Fruit fly (Drosophila melanogaster) whole organism, prepupa: ENCODE data around the gene Naa20B.

Experiments
- Blimp-1 ChIP-seq: fragments of 200-800 bp; sonication (Bioruptor generic); optimal IDR thresholded peaks from 3 replicates; lab custom pipeline; 2017; ENCODE audit warnings: missing biosample characterization, missing genetic modification characterization, mild to moderate bottlenecking, moderate library complexity, missing genetic modification reagents
- CG10631 ChIP-seq: fragments of 200-800 bp; sonication (Bioruptor generic); optimal IDR thresholded peaks from 2 replicates; lab custom pipeline; 2016; ENCODE audit warnings: missing biosample characterization, missing genetic modification characterization
- CG11294 ChIP-seq: fragments of 200-800 bp; sonication (Bioruptor generic); IDR thresholded peaks from 2 replicates; pipeline ENCODE4 v1.3.6; 2022; ENCODE audit warnings: missing biosample characterization, missing genetic modification characterization
- CG11902 ChIP-seq: fragments of 200-800 bp; sonication (Bioruptor generic); optimal IDR thresholded peaks from 3 replicates; lab custom pipeline; 2016; ENCODE audit warnings: missing biosample characterization, missing genetic modification characterization
- CG15336 ChIP-seq: fragments of 200-800 bp; sonication (Bioruptor generic); IDR thresholded peaks from 2 replicates; pipeline ENCODE4 v1.3.6; 2022; ENCODE audit warnings: missing biosample characterization, missing genetic modification characterization
- CG1621 ChIP-seq: fragments of 200-800 bp; sonication (Bioruptor generic); optimal IDR thresholded peaks from 3 replicates; lab custom pipeline; 2018; ENCODE audit warnings: missing biosample characterization, mild to moderate bottlenecking, missing genetic modification characterization
- CG3032 ChIP-seq: fragments of 200-800 bp; optimal IDR thresholded peaks from 2 replicates; lab custom pipeline; 2019; ENCODE audit warnings: missing biosample characterization, mild to moderate bottlenecking, missing genetic modification characterization, moderate library complexity
- CG31627 ChIP-seq: fragments of 200-800 bp; sonication (Bioruptor generic); optimal IDR thresholded peaks from 3 replicates; lab custom pipeline; 2016; ENCODE audit warnings: missing biosample characterization, missing genetic modification characterization
- CG32006 ChIP-seq: fragments of 200-800 bp; sonication (Bioruptor generic); optimal IDR thresholded peaks from 3 replicates; lab custom pipeline; 2017; ENCODE audit warnings: missing biosample characterization, mild to moderate bottlenecking, missing genetic modification characterization
- CG34406 ChIP-seq: fragments of 200-800 bp; sonication (Bioruptor generic); optimal IDR thresholded peaks from 3 replicates; lab custom pipeline; 2016; ENCODE audit warnings: missing biosample characterization, missing genetic modification characterization
- CG3919 ChIP-seq: fragments of 200-800 bp; sonication (Bioruptor generic); optimal IDR thresholded peaks from 3 replicates; lab custom pipeline; 2016; ENCODE audit warnings: missing biosample characterization, missing genetic modification characterization
- CG4318 ChIP-seq: fragments of 200-800 bp; sonication (Bioruptor generic); optimal IDR thresholded peaks from 3 replicates; lab custom pipeline; 2017; ENCODE audit warnings: missing biosample characterization, mild to moderate bottlenecking, missing genetic modification characterization
- CG6163 ChIP-seq: fragments of 200-800 bp; sonication (Bioruptor generic); IDR thresholded peaks from 3 replicates; pipeline ENCODE4 v1.3.6; 2022; ENCODE audit warnings: missing biosample characterization, missing genetic modification characterization
- CG6276 ChIP-seq: fragments of 200-800 bp; sonication (Bioruptor generic); optimal IDR thresholded peaks from 2 replicates; lab custom pipeline; 2017; ENCODE audit warnings: missing biosample characterization, mild to moderate bottlenecking, missing genetic modification characterization
- CG6792 ChIP-seq: fragments of 200-800 bp; sonication (Bioruptor generic); optimal IDR thresholded peaks from 3 replicates; lab custom pipeline; 2016; ENCODE audit warnings: missing biosample characterization, missing genetic modification characterization
- CG6854 ChIP-seq: fragments of 200-800 bp; sonication (Bioruptor generic); optimal IDR thresholded peaks from 2 replicates; lab custom pipeline; 2017; ENCODE audit warnings: missing biosample characterization, mild to moderate bottlenecking, missing genetic modification characterization
- CG7368 ChIP-seq: fragments of 200-800 bp; sonication (Bioruptor generic); optimal IDR thresholded peaks from 3 replicates; lab custom pipeline; 2016; ENCODE audit warnings: missing biosample characterization, missing genetic modification characterization
- CG8119 ChIP-seq: fragments of 200-800 bp; sonication (Bioruptor generic); IDR thresholded peaks from 3 replicates; pipeline ENCODE4 v1.3.6; 2022; ENCODE audit warnings: missing biosample characterization, missing genetic modification characterization
- CG8319 ChIP-seq: fragments of 200-800 bp; sonication (Bioruptor generic); optimal IDR thresholded peaks from 3 replicates; lab custom pipeline; 2016; ENCODE audit warnings: missing biosample characterization, missing genetic modification characterization
- CG8632 ChIP-seq: fragments of 200-800 bp; sonication (Bioruptor generic); optimal IDR thresholded peaks from 3 replicates; lab custom pipeline; 2016; ENCODE audit warnings: missing biosample characterization, missing genetic modification characterization
- CG9139 ChIP-seq: fragments of 200-800 bp; sonication (Bioruptor generic); optimal IDR thresholded peaks from 3 replicates; lab custom pipeline; 2017; ENCODE audit warnings: missing biosample characterization, mild to moderate bottlenecking, missing genetic modification characterization
- Eip75B ChIP-seq: fragments of 200-800 bp; sonication (Bioruptor generic); optimal IDR thresholded peaks from 3 replicates; lab custom pipeline; 2016; ENCODE audit warnings: missing biosample characterization, missing genetic modification characterization
- Eip78C ChIP-seq: fragments of 200-800 bp; sonication (Bioruptor generic); peaks from one replicate; lab custom pipeline; 2016; ENCODE audit warnings: missing biosample characterization, missing genetic modification characterization
- Eip93F ChIP-seq: fragments of 200-800 bp; sonication (Bioruptor generic); optimal IDR thresholded peaks from 2 replicates; lab custom pipeline; 2016; ENCODE audit warnings: missing biosample characterization, mild to moderate bottlenecking, missing genetic modification characterization
- Ets21C ChIP-seq: fragments of 200-800 bp; sonication (Bioruptor generic); optimal IDR thresholded peaks from 3 replicates; lab custom pipeline; 2016; ENCODE audit warnings: missing biosample characterization, missing genetic modification characterization
- Ets96B ChIP-seq: fragments of 200-800 bp; optimal IDR thresholded peaks from 2 replicates; lab custom pipeline; 2019; ENCODE audit warnings: missing biosample characterization, mild to moderate bottlenecking, missing genetic modification characterization, moderate library complexity
- Gug ChIP-seq: fragments of 200-800 bp; sonication (Bioruptor generic); IDR thresholded peaks from 2 replicates; pipeline ENCODE4 v1.3.6; 2022; ENCODE audit warnings: missing biosample characterization, missing genetic modification characterization
- Hr4 ChIP-seq: fragments of 200-800 bp; sonication (Bioruptor generic); optimal IDR thresholded peaks from 3 replicates; lab custom pipeline; 2016; ENCODE audit warnings: missing biosample characterization, missing genetic modification characterization
- Met ChIP-seq: fragments of 200-800 bp; sonication (Bioruptor generic); optimal IDR thresholded peaks from 3 replicates; lab custom pipeline; 2016; ENCODE audit warnings: missing biosample characterization, missing genetic modification characterization
- OdsH ChIP-seq: fragments of 200-800 bp; sonication (Bioruptor generic); optimal IDR thresholded peaks from 3 replicates; lab custom pipeline; 2016; ENCODE audit warnings: missing biosample characterization, missing genetic modification characterization
- Smox ChIP-seq: fragments of 200-800 bp; sonication (Bioruptor generic); optimal IDR thresholded peaks from 3 replicates; lab custom pipeline; 2016; ENCODE audit warnings: missing biosample characterization, missing genetic modification characterization
- Sox102F ChIP-seq: fragments of 200-800 bp; sonication (Bioruptor generic); optimal IDR thresholded peaks from 2 replicates; lab custom pipeline; 2016; ENCODE audit warnings: missing biosample characterization, mild to moderate bottlenecking, missing genetic modification characterization
- Sox14 ChIP-seq: fragments of 200-800 bp; sonication (Bioruptor generic); optimal IDR thresholded peaks from 3 replicates; lab custom pipeline; 2016; ENCODE audit warnings: missing biosample characterization, missing genetic modification characterization
- acj6 ChIP-seq: fragments of 200-800 bp; sonication (Bioruptor generic); optimal IDR thresholded peaks from 3 replicates; lab custom pipeline; 2016; ENCODE audit warnings: missing biosample characterization, missing genetic modification characterization
- cyc ChIP-seq: fragments of 200-800 bp; sonication (Bioruptor generic); optimal IDR thresholded peaks from 3 replicates; lab custom pipeline; 2016; ENCODE audit warnings: missing biosample characterization, missing genetic modification characterization
- dac ChIP-seq: fragments of 200-800 bp; sonication (Bioruptor generic); optimal IDR thresholded peaks from 2 replicates; lab custom pipeline; 2017; ENCODE audit warnings: missing biosample characterization, mild to moderate bottlenecking, missing genetic modification characterization
- dsx ChIP-seq: fragments of 200-800 bp; optimal IDR thresholded peaks from 3 replicates; lab custom pipeline; 2019; ENCODE audit warnings: missing biosample characterization, mild to moderate bottlenecking, missing genetic modification characterization, moderate library complexity; ENCODE audit not compliant: poor library complexity, severe bottlenecking
- eg ChIP-seq: fragments of 200-800 bp; sonication (Bioruptor generic); IDR thresholded peaks from 3 replicates; pipeline ENCODE4 v1.3.6; 2022; ENCODE audit warnings: missing biosample characterization, missing genetic modification characterization
- esn ChIP-seq: fragments of 200-800 bp; sonication (Bioruptor generic); optimal IDR thresholded peaks from 2 replicates; lab custom pipeline; 2016; ENCODE audit warnings: missing biosample characterization, mild to moderate bottlenecking, missing genetic modification characterization, moderate library complexity
- fd59A ChIP-seq: fragments of 200-800 bp; sonication (Bioruptor generic); optimal IDR thresholded peaks from 2 replicates; lab custom pipeline; 2017; ENCODE audit warnings: missing biosample characterization, mild to moderate bottlenecking, missing genetic modification characterization, missing genetic modification reagents
- fkh ChIP-seq: fragments of 200-800 bp; sonication (Bioruptor generic); optimal IDR thresholded peaks from 3 replicates; lab custom pipeline; 2017; ENCODE audit warnings: missing biosample characterization, mild to moderate bottlenecking, missing genetic modification characterization, moderate library complexity
- lz ChIP-seq: fragments of 200-800 bp; sonication (Bioruptor generic); optimal IDR thresholded peaks from 3 replicates; lab custom pipeline; 2016; ENCODE audit warnings: missing biosample characterization, missing genetic modification characterization
- spab ChIP-seq: fragments of 200-800 bp; sonication (Bioruptor generic); optimal IDR thresholded peaks from 2 replicates; lab custom pipeline; 2017; ENCODE audit warnings: missing biosample characterization, mild to moderate bottlenecking, missing genetic modification characterization, missing genetic modification reagents
- ss ChIP-seq, 2 experiments: fragments of 200-800 bp; sonication (Bioruptor generic); optimal IDR thresholded peaks; 2 replicates in 1 of 2; 3 replicates in 1 of 2; lab custom pipeline; 2017 to 2018; ENCODE audit warnings: mild to moderate bottlenecking in 2 of 2, missing biosample characterization in 2 of 2, missing genetic modification characterization in 2 of 2, moderate library complexity in 1 of 2
- svp ChIP-seq: fragments of 200-800 bp; sonication (Bioruptor generic); peaks from one replicate; lab custom pipeline; 2016; ENCODE audit warnings: missing biosample characterization, missing genetic modification characterization
- topi ChIP-seq: fragments of 200-800 bp; sonication (Bioruptor generic); optimal IDR thresholded peaks from 3 replicates; lab custom pipeline; 2016; ENCODE audit warnings: missing biosample characterization, missing genetic modification characterization
- vri ChIP-seq: fragments of 200-800 bp; sonication (Bioruptor generic); optimal IDR thresholded peaks from 3 replicates; lab custom pipeline; 2016; ENCODE audit warnings: missing biosample characterization, mild to moderate bottlenecking, missing genetic modification characterization

The Naa20B gene

DNA sequence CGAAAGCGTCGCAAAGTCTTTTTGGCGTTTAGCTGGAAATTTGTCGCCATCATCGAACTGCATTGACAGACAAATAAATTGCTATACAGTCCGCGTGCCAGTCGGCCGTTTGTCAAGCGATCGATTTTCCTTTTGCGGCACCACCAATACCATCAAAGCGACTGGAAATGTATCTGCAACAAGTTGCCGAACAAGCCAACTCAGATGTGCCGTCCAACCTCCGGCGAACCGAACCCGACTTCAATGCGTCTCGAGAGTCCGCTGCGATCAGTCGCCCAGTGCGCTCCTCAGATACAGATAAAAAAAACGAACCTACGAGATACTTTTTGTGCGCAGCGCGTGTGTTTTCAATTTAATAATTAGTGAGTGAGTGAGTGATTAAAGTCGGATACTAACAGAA is 9.3 kb downstream of the Naa20B start (continued):
- TF ChIP-seq CG6792 (GFP tag; lab: Kevin White, UChicago) (no peak), Eip75B (GFP tag; lab: Kevin White, UChicago) (no peak), svp (GFP tag; lab: Kevin White, UChicago) (no peak), eg (GFP tag; lab: Robert Waterston, UW) (peak; percentile 47; the same call in 1 of the 3 replicates), CG34406 (GFP tag; lab: Kevin White, UChicago) (no peak), Sox14 (GFP tag; lab: Kevin White, UChicago) (no peak), Ets96B (tag; lab: Kevin White, UChicago) (no peak), Smox (no peak), CG7368 (GFP tag; lab: Kevin White, UChicago) (no peak), CG8319 (GFP tag; lab: Kevin White, UChicago) (no peak), Ets21C (GFP tag; lab: Kevin White, UChicago) (no peak), CG1621 (tag; lab: Kevin White, UChicago) (peak; percentile 41), ss (GFP tag; optimal IDR thresholded peaks at IDR 0.05; lab: Kevin White, UChicago) (peak in 1 of 2 experiments; percentile 75), CG32006 (peak; percentile 17), CG6276 (no peak)

DNA sequence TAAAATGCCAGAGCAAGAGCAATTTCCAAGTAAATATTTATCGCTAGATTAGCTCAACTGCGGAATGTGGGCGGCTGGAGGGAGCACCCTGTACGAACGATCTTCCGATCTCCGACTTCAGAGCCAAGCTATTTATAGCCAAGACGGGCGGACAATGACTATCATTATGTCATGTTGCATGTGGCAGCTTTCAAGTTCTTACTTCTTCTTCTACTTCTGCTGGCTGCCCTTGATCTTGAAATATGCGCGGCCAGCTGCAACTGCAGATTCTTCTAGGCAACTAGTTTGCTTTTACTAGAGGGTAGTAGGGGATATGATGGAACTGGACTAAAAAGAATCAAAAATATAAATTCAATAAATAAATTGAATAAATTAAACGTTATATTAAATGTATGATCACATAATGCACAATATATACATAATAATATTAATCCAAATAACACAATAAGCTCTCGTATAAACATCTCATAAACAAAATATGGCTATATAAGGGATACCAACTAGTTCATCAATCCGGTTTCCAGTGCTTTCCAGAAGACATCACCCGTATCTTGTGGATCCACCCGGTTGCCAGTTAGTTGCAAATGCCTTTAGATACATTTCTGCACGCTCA is 10.9 kb downstream of the Naa20B start:
- TF ChIP-seq CG4318 (GFP tag; lab: Kevin White, UChicago) (peak; percentile 26), CG8119 (GFP tag; lab: Robert Waterston, UW) (peak; percentile 72), CG7368 (GFP tag; lab: Kevin White, UChicago) (no peak), CG15336 (peak; percentile 70), CG9139 (GFP tag; lab: Kevin White, UChicago) (no peak), CG6276 (peak; percentile 25), Hr4 (no peak), Gug (GFP tag; lab: Robert Waterston, UW) (peak; percentile 31; the same call in 1 of the 2 replicates), CG6792 (GFP tag; lab: Kevin White, UChicago) (no peak), CG3919 (GFP tag; lab: Kevin White, UChicago) (peak; percentile 17), CG11294 (GFP tag; lab: Robert Waterston, UW) (no peak), CG1621 (tag; lab: Kevin White, UChicago) (peak; percentile 4), lz (no peak), CG8319 (GFP tag; lab: Kevin White, UChicago) (no peak), CG6854 (GFP tag; lab: Kevin White, UChicago) (no peak), Eip75B (GFP tag; lab: Kevin White, UChicago) (no peak), dac (GFP tag; lab: Kevin White, UChicago) (no peak), Ets21C (GFP tag; lab: Kevin White, UChicago) (no peak), Blimp-1 (GFP tag; lab: Kevin White, UChicago) (no peak), svp (GFP tag; lab: Kevin White, UChicago) (no peak), CG31627 (no peak), Sox14 (GFP tag; lab: Kevin White, UChicago) (peak; percentile 25), fkh (GFP tag; lab: Kevin White, UChicago) (no peak), eg (GFP tag; lab: Robert Waterston, UW) (peak; percentile 51; the same call in 2 of the 3 replicates), CG8632 (GFP tag; lab: Kevin White, UChicago) (no peak), CG11902 (GFP tag; lab: Kevin White, UChicago) (no peak), esn (GFP tag; lab: Kevin White, UChicago) (no peak), CG10631 (peak; percentile 51), dsx (GFP tag; lab: Kevin White, UChicago) (peak; percentile 76), acj6 (GFP tag; lab: Kevin White, UChicago) (peak; percentile 19), CG32006 (peak; percentile 72), topi (GFP tag; lab: Kevin White, UChicago) (no peak), fd59A (GFP tag; lab: Kevin White, UChicago) (no peak), Met (GFP tag; lab: Kevin White, UChicago) (no peak), Sox102F (GFP tag; lab: Kevin White, UChicago) (no peak), Eip78C (GFP tag; lab: Kevin White, UChicago) (peak; percentile 71), vri (GFP tag; lab: Kevin White, UChicago) (no peak), CG6163 (GFP tag; lab: Robert Waterston, UW) (no peak), cyc (GFP tag; lab: Kevin White, UChicago) (no peak), CG3032 (tag; lab: Kevin White, UChicago) (peak; percentile 70), spab (peak; percentile 33), OdsH (GFP tag; lab: Kevin White, UChicago) (peak; percentile 52), Eip93F (GFP tag; lab: Kevin White, UChicago) (no peak), CG34406 (GFP tag; lab: Kevin White, UChicago) (no peak)
